Worm (Caenorhabditis elegans) whole organism, L4 larva: Measurements from ENCODE around the gene rnp-7.

Source experiments
- D1046.2 ChIP-seq: fragments of 200-800 bp; sonication (Bioruptor generic); IDR thresholded peaks from 2 replicates; pipeline ENCODE4 v1.3.6; 2022; ENCODE audit warnings: missing genetic modification characterization, missing compliant biosample characterization
- F10B5.3 ChIP-seq: sonication (generic microtip); optimal IDR thresholded peaks from 2 replicates; lab custom pipeline; 2016; ENCODE audit warnings: mild to moderate bottlenecking, missing genetic modification characterization, missing compliant biosample characterization
- F37D6.2 ChIP-seq: sonication (generic microtip); optimal IDR thresholded peaks from 2 replicates; lab custom pipeline; 2016; ENCODE audit warnings: mild to moderate bottlenecking, missing genetic modification characterization, missing compliant biosample characterization
- F44E2.7 ChIP-seq: fragments of 200-800 bp; sonication (Bioruptor generic); IDR thresholded peaks from 2 replicates; pipeline ENCODE4 v2.1.2; 2022; ENCODE audit warnings: missing genetic modification characterization, missing compliant biosample characterization
- Y105C5A.15 ChIP-seq: fragments of 200-800 bp; sonication (Bioruptor generic); IDR thresholded peaks from 2 replicates; pipeline ENCODE4 v1.3.6; 2022; ENCODE audit warnings: missing genetic modification characterization, missing compliant biosample characterization
- Y75B8A.6 ChIP-seq: fragments of 200-800 bp; sonication (Bioruptor generic); IDR thresholded peaks from 2 replicates; pipeline ENCODE4 v1.3.6; 2022; ENCODE audit warnings: missing genetic modification reagents, missing genetic modification characterization, missing compliant biosample characterization
- ZK337.2 ChIP-seq: fragments of 200-800 bp; sonication (Bioruptor generic); IDR thresholded peaks from 2 replicates; pipeline ENCODE4 v1.3.6; 2022; ENCODE audit warnings: missing genetic modification reagents, missing genetic modification characterization, missing compliant biosample characterization
- aha-1 ChIP-seq: fragments of 150-350 bp; peaks from one replicate; lab custom pipeline; 2014; ENCODE audit warnings: missing biosample characterization, missing genetic modification characterization
- arid-1 ChIP-seq: fragments of 200-800 bp; sonication (Bioruptor generic); conservative IDR thresholded peaks from 2 replicates; pipeline ENCODE4 v1.3.6; 2022; ENCODE audit warnings: missing genetic modification reagents, missing genetic modification characterization, missing compliant biosample characterization
- attf-4 ChIP-seq: sonication (generic microtip); optimal IDR thresholded peaks from 3 replicates; lab custom pipeline; 2017; ENCODE audit warnings: missing biosample characterization, missing genetic modification characterization
- ceh-20 ChIP-seq: fragments of 200-800 bp; sonication (Bioruptor generic); IDR thresholded peaks from 2 replicates; pipeline ENCODE4 v1.3.6; 2022; ENCODE audit warnings: missing genetic modification reagents, missing genetic modification characterization, missing compliant biosample characterization
- ceh-28 ChIP-seq: fragments of 150-350 bp; optimal IDR thresholded peaks from 2 replicates; lab custom pipeline; 2014; ENCODE audit warnings: missing biosample characterization, missing genetic modification reagents, missing genetic modification characterization
- ceh-82 ChIP-seq: sonication (generic microtip); optimal IDR thresholded peaks from 2 replicates; lab custom pipeline; 2017; ENCODE audit warnings: missing biosample characterization, missing genetic modification characterization
- ces-1 ChIP-seq: fragments of 150-350 bp; sonication (generic microtip); optimal IDR thresholded peaks from 4 replicates; lab custom pipeline; 2014; ENCODE audit warnings: missing biosample characterization, missing genetic modification reagents, missing genetic modification characterization
- ctbp-1 ChIP-seq: fragments of 200-800 bp; sonication (Bioruptor generic); IDR thresholded peaks from 2 replicates; pipeline ENCODE4 v1.3.6; 2022; ENCODE audit warnings: missing genetic modification reagents, missing genetic modification characterization, missing compliant biosample characterization
- daf-12 ChIP-seq: fragments of 150-350 bp; optimal IDR thresholded peaks from 2 replicates; lab custom pipeline; 2014; ENCODE audit warnings: missing biosample characterization, missing genetic modification reagents, missing genetic modification characterization
- dmd-6 ChIP-seq: fragments of 200-800 bp; sonication (Bioruptor generic); IDR thresholded peaks from 2 replicates; pipeline ENCODE4 v1.3.6; 2022; ENCODE audit warnings: missing genetic modification reagents, missing genetic modification characterization, missing compliant biosample characterization
- dmd-9 ChIP-seq: fragments of 200-800 bp; sonication (Bioruptor generic); IDR thresholded peaks from 2 replicates; pipeline ENCODE4 v1.3.6; 2022; ENCODE audit warnings: missing genetic modification reagents, missing genetic modification characterization, missing compliant biosample characterization
- dpl-1 ChIP-seq: fragments of 150-350 bp; optimal IDR thresholded peaks from 2 replicates; lab custom pipeline; 2014; ENCODE audit warnings: missing biosample characterization, missing genetic modification reagents, missing genetic modification characterization
- duxl-1 ChIP-seq: sonication (generic microtip); optimal IDR thresholded peaks from 2 replicates; lab custom pipeline; 2016; ENCODE audit warnings: mild to moderate bottlenecking, missing genetic modification characterization, moderate library complexity, missing compliant biosample characterization; ENCODE audit not compliant: poor library complexity
- dve-1 ChIP-seq: sonication (generic microtip); optimal IDR thresholded peaks from 2 replicates; lab custom pipeline; 2017; ENCODE audit warnings: antibody characterized with exemption, mild to moderate bottlenecking, missing genetic modification characterization, missing compliant biosample characterization; ENCODE audit not compliant: insufficient read depth
- fos-1 ChIP-seq: fragments of 150-350 bp; optimal IDR thresholded peaks from 2 replicates; lab custom pipeline; 2014; ENCODE audit warnings: missing biosample characterization, missing genetic modification characterization
- gei-8 ChIP-seq: fragments of 200-800 bp; sonication (Bioruptor generic); optimal IDR thresholded peaks from 2 replicates; lab custom pipeline; 2018; ENCODE audit warnings: mild to moderate bottlenecking, missing genetic modification characterization, missing compliant biosample characterization
- hif-1 ChIP-seq, 2 experiments: sonication (generic microtip); optimal IDR thresholded peaks; 2 replicates each; lab custom pipeline; 2016 to 2017; ENCODE audit warnings: missing compliant biosample characterization in 2 of 2, missing genetic modification characterization in 2 of 2, missing genetic modification reagents in 2 of 2, missing genotype in 2 of 2, mild to moderate bottlenecking in 1 of 2
- lin-29 ChIP-seq: fragments of 200-800 bp; sonication (Bioruptor generic); IDR thresholded peaks from 2 replicates; pipeline ENCODE4 v1.3.6; 2022; ENCODE audit warnings: missing genetic modification reagents, missing genetic modification characterization, missing compliant biosample characterization
- lin-38 ChIP-seq: fragments of 200-800 bp; sonication (Bioruptor generic); IDR thresholded peaks from 2 replicates; pipeline ENCODE4 v1.3.6; 2022; ENCODE audit warnings: missing genetic modification reagents, missing genetic modification characterization, missing compliant biosample characterization
- lsy-2 ChIP-seq, 2 experiments: fragments of 150-350 bp in 1 of 2; sonication (generic microtip) in 1 of 2; optimal IDR thresholded peaks; 2 replicates each; lab custom pipeline; 2014 to 2017; ENCODE audit warnings: missing biosample characterization in 2 of 2, missing genetic modification characterization in 2 of 2
- mdt-29 ChIP-seq: fragments of 200-800 bp; sonication (Bioruptor generic); IDR thresholded peaks from 2 replicates; pipeline ENCODE4 v1.3.6; 2022; ENCODE audit warnings: missing genetic modification reagents, missing genetic modification characterization, missing compliant biosample characterization
- mep-1 ChIP-seq: fragments of 150-350 bp; sonication (generic microtip); optimal IDR thresholded peaks from 3 replicates; lab custom pipeline; 2014; ENCODE audit warnings: missing biosample characterization, missing genetic modification characterization
- nhr-102 ChIP-seq: sonication (generic microtip); optimal IDR thresholded peaks from 2 replicates; lab custom pipeline; 2016; ENCODE audit warnings: mild to moderate bottlenecking, missing genetic modification characterization, moderate library complexity, missing compliant biosample characterization
- nhr-11 ChIP-seq: fragments of 150-350 bp; optimal IDR thresholded peaks from 2 replicates; lab custom pipeline; 2014; ENCODE audit warnings: missing biosample characterization, missing genetic modification characterization
- nhr-25 ChIP-seq: sonication (generic microtip); optimal IDR thresholded peaks from 2 replicates; lab custom pipeline; 2017; ENCODE audit warnings: missing genetic modification characterization, mild to moderate bottlenecking, missing compliant biosample characterization, antibody characterized with exemption, moderate library complexity, borderline replicate concordance; ENCODE audit not compliant: insufficient read depth
- nhr-41 ChIP-seq: fragments of 200-800 bp; sonication (Bioruptor generic); IDR thresholded peaks from 2 replicates; pipeline ENCODE4 v1.3.6; 2022; ENCODE audit warnings: missing genetic modification reagents, missing genetic modification characterization, missing compliant biosample characterization
- nhr-48 ChIP-seq: sonication (generic microtip); optimal IDR thresholded peaks from 2 replicates; lab custom pipeline; 2016; ENCODE audit warnings: mild to moderate bottlenecking, missing genetic modification characterization, missing compliant biosample characterization
- nhr-6 ChIP-seq: fragments of 150-350 bp; optimal IDR thresholded peaks from 2 replicates; lab custom pipeline; 2014; ENCODE audit warnings: missing biosample characterization, missing genetic modification characterization
- nhr-76 ChIP-seq: fragments of 150-350 bp; optimal IDR thresholded peaks from 2 replicates; lab custom pipeline; 2014; ENCODE audit warnings: missing biosample characterization, missing genetic modification characterization
- nhr-77 ChIP-seq: fragments of 150-350 bp; optimal IDR thresholded peaks from 2 replicates; lab custom pipeline; 2014; ENCODE audit warnings: missing biosample characterization, missing genetic modification characterization
- php-3 ChIP-seq: fragments of 200-800 bp; sonication (Bioruptor generic); IDR thresholded peaks from 2 replicates; pipeline ENCODE4 v1.3.6; 2022; ENCODE audit warnings: missing genetic modification reagents, missing genetic modification characterization, missing compliant biosample characterization
- pqm-1 ChIP-seq: sonication (generic microtip); optimal IDR thresholded peaks from 2 replicates; lab custom pipeline; 2017; ENCODE audit warnings: missing biosample characterization, missing genetic modification characterization
- rbr-2 ChIP-seq: sonication (generic microtip); optimal IDR thresholded peaks from 2 replicates; lab custom pipeline; 2016; ENCODE audit warnings: missing genotype, missing genetic modification characterization, missing compliant biosample characterization
- saeg-2 ChIP-seq: fragments of 200-800 bp; sonication (Bioruptor generic); IDR thresholded peaks from 2 replicates; pipeline ENCODE4 v1.3.6; 2022; ENCODE audit warnings: missing genetic modification reagents, missing genetic modification characterization, missing compliant biosample characterization
- set-16 ChIP-seq: fragments of 200-800 bp; sonication (Bioruptor generic); IDR thresholded peaks from 2 replicates; pipeline ENCODE4 v1.3.6; 2022; ENCODE audit warnings: missing genetic modification reagents, missing genetic modification characterization, missing compliant biosample characterization
- snpc-1.2 ChIP-seq: fragments of 200-800 bp; sonication (Bioruptor generic); IDR thresholded peaks from 2 replicates; pipeline ENCODE4 v1.3.6; 2022; ENCODE audit warnings: missing genetic modification reagents, missing genetic modification characterization, missing compliant biosample characterization
- spr-1 ChIP-seq: sonication (generic microtip); optimal IDR thresholded peaks from 2 replicates; lab custom pipeline; 2016; ENCODE audit warnings: mild to moderate bottlenecking, missing genetic modification characterization, missing compliant biosample characterization
- spr-3 ChIP-seq: fragments of 200-800 bp; sonication (Bioruptor generic); optimal IDR thresholded peaks from 2 replicates; lab custom pipeline; 2018; ENCODE audit warnings: mild to moderate bottlenecking, missing genetic modification characterization, missing compliant biosample characterization
- tag-97 ChIP-seq: fragments of 200-800 bp; sonication (Bioruptor generic); IDR thresholded peaks from 2 replicates; pipeline ENCODE4 v1.3.6; 2022; ENCODE audit warnings: missing genetic modification characterization, missing compliant biosample characterization
- unc-130 ChIP-seq: sonication (generic microtip); optimal IDR thresholded peaks from 2 replicates; lab custom pipeline; 2016; ENCODE audit warnings: missing genetic modification reagents, missing genetic modification characterization, missing compliant biosample characterization
- zag-1 ChIP-seq: fragments of 150-350 bp; optimal IDR thresholded peaks from 2 replicates; lab custom pipeline; 2014; ENCODE audit warnings: missing biosample characterization, missing genetic modification characterization
- ztf-11 ChIP-seq: fragments of 150-350 bp; optimal IDR thresholded peaks from 2 replicates; lab custom pipeline; 2014; ENCODE audit warnings: missing biosample characterization, missing genetic modification characterization
- ztf-7 ChIP-seq: fragments of 150-350 bp; optimal IDR thresholded peaks from 2 replicates; lab custom pipeline; 2014; ENCODE audit warnings: missing biosample characterization, missing genetic modification characterization

rnp-7 gene

ce11 chrIII:7142172-7142601 is 18.8 kb downstream of the rnp-7 start (continued):
- no peak for TF ChIP-seq hif-1 (tag; optimal IDR thresholded peaks at IDR 0.05; lab: Kevin White, UChicago)
- TF ChIP-seq F37D6.2 (tag; lab: Kevin White, UChicago), result no peak
- peak; percentile 71; the same call in 1 of the 2 replicates for TF ChIP-seq php-3 (GFP tag; lab: Robert Waterston, UW)
- no peak for TF ChIP-seq saeg-2 (GFP tag; lab: Robert Waterston, UW)
- TF ChIP-seq daf-12 (tag; lab: Kevin White, UChicago), result no peak
- peak; percentile 55 for TF ChIP-seq mdt-29

ce11 chrIII:7141285-7141715 is 19.7 kb downstream of the rnp-7 start:
- TF ChIP-seq ZK337.2 (GFP tag; lab: Robert Waterston, UW) (no peak), spr-3 (GFP tag; lab: Kevin White, UChicago) (peak; percentile 52), nhr-41 (GFP tag; lab: Robert Waterston, UW) (no peak), duxl-1 (peak; percentile 82), nhr-102 (tag; lab: Kevin White, UChicago) (peak; percentile 81), dmd-9 (GFP tag; lab: Robert Waterston, UW) (no peak), ztf-7 (tag; lab: Kevin White, UChicago) (peak; percentile 38), fos-1 (tag; lab: Kevin White, UChicago) (no peak), ces-1 (no peak), Y75B8A.6 (GFP tag; lab: Robert Waterston, UW) (peak; percentile 69; the same call in 1 of the 2 replicates), attf-4 (tag; lab: Kevin White, UChicago) (no peak), ceh-20 (no peak), F10B5.3 (tag; lab: Kevin White, UChicago) (peak; percentile 22), dve-1 (peak; percentile 97), snpc-1.2 (peak; percentile 69), lin-29 (GFP tag; lab: Robert Waterston, UW) (no peak), spr-1 (tag; lab: Kevin White, UChicago) (peak; percentile 67), ctbp-1 (GFP tag; lab: Robert Waterston, UW) (no peak), dpl-1 (GFP tag; lab: Kevin White, UChicago) (peak; percentile 33), nhr-11 (tag; lab: Kevin White, UChicago) (no peak), rbr-2 (peak; percentile 39), nhr-48 (peak; percentile 50), set-16 (GFP tag; lab: Robert Waterston, UW) (no peak), Y105C5A.15 (GFP tag; lab: Robert Waterston, UW) (0 out of 2 replicates have a peak, but pooled peaks have one; percentile 59), nhr-25 (tag; lab: Kevin White, UChicago) (no peak), mep-1 (tag; lab: Kevin White, UChicago) (peak; percentile 83), dmd-6 (GFP tag; lab: Robert Waterston, UW) (peak; percentile 70), F44E2.7 (GFP tag; lab: Robert Waterston, UW) (no peak), daf-12 (tag; lab: Kevin White, UChicago) (no peak), nhr-77 (tag; lab: Kevin White, UChicago) (peak; percentile 36), lsy-2 (tag; optimal IDR thresholded peaks at IDR 0.05; lab: Kevin White, UChicago) (peak in 1 of 2 experiments; percentile 71), unc-130 (GFP tag; lab: Kevin White, UChicago) (peak; percentile 24), gei-8 (no peak), ztf-11 (tag; lab: Kevin White, UChicago) (no peak), arid-1 (GFP tag; lab: Robert Waterston, UW) (peak; percentile 70), ceh-28 (no peak), D1046.2 (GFP tag; lab: Robert Waterston, UW) (0 out of 2 replicates have a peak, but pooled peaks have one; percentile 58), aha-1 (tag; lab: Kevin White, UChicago) (peak; percentile 65), zag-1 (tag; lab: Kevin White, UChicago) (no peak), lin-38 (GFP tag; lab: Robert Waterston, UW) (peak; percentile 68), pqm-1 (peak; percentile 53), F37D6.2 (tag; lab: Kevin White, UChicago) (no peak), tag-97 (GFP tag; lab: Robert Waterston, UW) (no peak), ceh-82 (no peak), nhr-76 (no peak), nhr-6 (tag; lab: Kevin White, UChicago) (no peak)
